Fruit fly (Drosophila melanogaster) whole organism, pupa: ENCODE measurements around the gene CG11417.

Experiments used
- CG10348 ChIP-seq: fragments of 200-800 bp; sonication (Bioruptor generic); IDR thresholded peaks from 2 replicates; pipeline ENCODE4 v1.3.6; 2022; ENCODE audit warnings: missing biosample characterization, missing genetic modification characterization
- CG13204 ChIP-seq: fragments of 200-800 bp; sonication (Bioruptor generic); optimal IDR thresholded peaks from 2 replicates; lab custom pipeline; 2018; ENCODE audit warnings: missing biosample characterization, mild to moderate bottlenecking, missing genetic modification characterization, moderate library complexity
- CG14655 ChIP-seq: fragments of 200-800 bp; sonication (Bioruptor generic); optimal IDR thresholded peaks from 3 replicates; lab custom pipeline; 2017; ENCODE audit warnings: mild to moderate bottlenecking, missing biosample characterization, missing genetic modification reagents, missing genetic modification characterization
- CG17806 ChIP-seq: fragments of 200-800 bp; sonication (Bioruptor generic); optimal IDR thresholded peaks from 2 replicates; lab custom pipeline; 2018; ENCODE audit warnings: missing biosample characterization, mild to moderate bottlenecking, missing genetic modification characterization, moderate library complexity
- CG34367 ChIP-seq: fragments of 200-800 bp; sonication (Bioruptor generic); optimal IDR thresholded peaks from 2 replicates; lab custom pipeline; 2018; ENCODE audit warnings: missing biosample characterization, mild to moderate bottlenecking, missing genetic modification characterization
- CG4496 ChIP-seq: fragments of 200-800 bp; sonication (Bioruptor generic); IDR thresholded peaks from 3 replicates; pipeline ENCODE4 v1.3.6; 2022; ENCODE audit warnings: missing biosample characterization, missing genetic modification characterization
- CG8159 ChIP-seq: fragments of 200-800 bp; sonication (Bioruptor generic); optimal IDR thresholded peaks from 3 replicates; lab custom pipeline; 2018; ENCODE audit warnings: missing biosample characterization, mild to moderate bottlenecking, missing genetic modification characterization, moderate library complexity
- CG8301 ChIP-seq: fragments of 200-800 bp; sonication (Bioruptor generic); optimal IDR thresholded peaks from 2 replicates; lab custom pipeline; 2018; ENCODE audit warnings: missing biosample characterization, mild to moderate bottlenecking, missing genetic modification characterization
- EcR ChIP-seq: fragments of 200-800 bp; sonication (Bioruptor generic); optimal IDR thresholded peaks from 3 replicates; lab custom pipeline; 2019; ENCODE audit warnings: missing biosample characterization, missing genetic modification characterization, mild to moderate bottlenecking, moderate library complexity, missing genetic modification reagents
- Ets98B ChIP-seq: fragments of 200-800 bp; sonication (Bioruptor generic); IDR thresholded peaks from 2 replicates; pipeline ENCODE4 v1.3.6; 2022; ENCODE audit warnings: missing biosample characterization, missing genetic modification characterization
- Pif1A ChIP-seq: fragments of 200-800 bp; sonication (Bioruptor generic); optimal IDR thresholded peaks from 3 replicates; lab custom pipeline; 2016; ENCODE audit warnings: missing biosample characterization, missing genetic modification characterization
- fd96Ca ChIP-seq: fragments of 200-800 bp; sonication (Bioruptor generic); IDR thresholded peaks from 3 replicates; pipeline ENCODE4 v1.3.6; 2022; ENCODE audit warnings: missing biosample characterization, missing genetic modification characterization
- gl ChIP-seq: fragments of 200-800 bp; sonication (Bioruptor generic); optimal IDR thresholded peaks from 2 replicates; lab custom pipeline; 2018; ENCODE audit warnings: missing biosample characterization, mild to moderate bottlenecking, missing genetic modification characterization
- rn ChIP-seq: fragments of 200-800 bp; sonication (Bioruptor generic); IDR thresholded peaks from 2 replicates; pipeline ENCODE4 v1.3.6; 2022; ENCODE audit warnings: missing biosample characterization, missing genetic modification characterization

dm6 chrX:1311218-1311617 lies 42.6 kb upstream of the CG11417 start:
- no peak for TF ChIP-seq fd96Ca
- no peak for TF ChIP-seq Ets98B (GFP tag; lab: Robert Waterston, UW)
- TF ChIP-seq rn, result no peak
- TF ChIP-seq CG10348 (GFP tag; lab: Robert Waterston, UW), result no peak
- no peak for TF ChIP-seq CG8159 (tag; lab: Kevin White, UChicago)
- TF ChIP-seq EcR (GFP tag; lab: Kevin White, UChicago), result no peak
- TF ChIP-seq CG34367 (tag; lab: Kevin White, UChicago), result no peak
- no peak for TF ChIP-seq gl (tag; lab: Kevin White, UChicago)
- no peak for TF ChIP-seq CG8301 (tag; lab: Kevin White, UChicago)
- TF ChIP-seq CG4496 (GFP tag; lab: Robert Waterston, UW), result no peak
- TF ChIP-seq CG17806 (tag; lab: Kevin White, UChicago), result no peak
- no peak for TF ChIP-seq Pif1A (GFP tag; lab: Kevin White, UChicago)
- TF ChIP-seq CG13204 (GFP tag; lab: Kevin White, UChicago), result no peak
- TF ChIP-seq CG14655 (GFP tag; lab: Kevin White, UChicago), result no peak
